Worm (Caenorhabditis elegans) whole organism, midembryonic: Measurements from ENCODE around the gene srbc-58.

ENCODE experiments used
- flt-1 ChIP-seq: fragments of 200-800 bp; sonication (Bioruptor generic); IDR thresholded peaks from 2 replicates; pipeline ENCODE4 v1.3.6; 2022; ENCODE audit warnings: missing genetic modification characterization, missing compliant biosample characterization
- klf-2 ChIP-seq: fragments of 200-800 bp; sonication (Bioruptor generic); conservative IDR thresholded peaks from 2 replicates; pipeline ENCODE4 v1.3.6; 2022; ENCODE audit warnings: missing genetic modification reagents, missing genetic modification characterization, missing compliant biosample characterization
- med-1 ChIP-seq: sonication (generic microtip); optimal IDR thresholded peaks from 2 replicates; lab custom pipeline; 2017; ENCODE audit warnings: missing genetic modification characterization, mild to moderate bottlenecking, missing compliant biosample characterization, antibody characterized with exemption, missing genetic modification reagents; ENCODE audit not compliant: insufficient read depth
- ref-1 ChIP-seq: fragments of 200-800 bp; sonication (Bioruptor generic); conservative IDR thresholded peaks from 2 replicates; pipeline ENCODE4 v1.3.6; 2022; ENCODE audit warnings: missing genetic modification reagents, missing genetic modification characterization, missing compliant biosample characterization
- ztf-23 ChIP-seq: fragments of 200-800 bp; sonication (Bioruptor generic); IDR thresholded peaks from 2 replicates; pipeline ENCODE4 v1.3.6; 2022; ENCODE audit warnings: missing genetic modification reagents, missing genetic modification characterization, missing compliant biosample characterization
- ztf-29 ChIP-seq: fragments of 200-800 bp; sonication (Bioruptor generic); IDR thresholded peaks from 2 replicates; pipeline ENCODE4 v1.3.6; 2022; ENCODE audit warnings: missing genetic modification reagents, missing genetic modification characterization, missing compliant biosample characterization

DNA sequence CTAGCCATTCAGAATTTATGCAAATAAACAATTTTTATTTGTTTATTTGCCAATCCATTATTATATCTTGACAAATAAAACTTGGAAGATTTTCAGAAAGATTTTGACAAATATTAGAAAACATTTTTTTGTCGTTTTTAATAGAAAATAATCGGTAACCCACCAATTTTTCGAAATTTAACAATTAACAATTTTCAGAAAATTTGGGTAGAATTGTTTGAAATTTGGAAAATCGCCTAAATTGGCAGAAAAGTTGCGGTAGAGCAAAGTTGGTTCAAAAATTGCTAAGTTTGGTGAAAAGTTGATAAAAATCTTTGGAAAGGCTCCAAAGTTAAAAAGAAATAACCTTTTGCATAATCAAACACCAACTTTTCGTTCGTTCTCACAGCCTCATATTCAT lies 33.5 kb downstream of the srbc-58 start:
- TF ChIP-seq ztf-29 (GFP tag; lab: Robert Waterston, UW) (no peak), ztf-23 (GFP tag; lab: Robert Waterston, UW) (no peak), ref-1 (GFP tag; lab: Robert Waterston, UW) (no peak), flt-1 (no peak), med-1 (GFP tag; lab: Kevin White, UChicago) (no peak), klf-2 (GFP tag; lab: Robert Waterston, UW) (no peak)
